Fruit fly (Drosophila melanogaster) whole organism, embryonic: ENCODE data around the gene CG8814.

Source experiments
- ATbp ChIP-seq: fragments of 200-800 bp; sonication (Bioruptor generic); optimal IDR thresholded peaks from 2 replicates; lab custom pipeline; 2017; ENCODE audit warnings: missing biosample characterization, mild to moderate bottlenecking, missing genetic modification characterization, missing genetic modification reagents
- Ada2b ChIP-seq: fragments of 200-800 bp; sonication (Bioruptor generic); IDR thresholded peaks from 2 replicates; pipeline ENCODE4 v1.3.6; 2022; ENCODE audit warnings: missing biosample characterization, missing genetic modification characterization
- Adf1 ChIP-seq: fragments of 200-800 bp; sonication (Bioruptor generic); IDR thresholded peaks from 2 replicates; pipeline ENCODE4 v1.3.6; 2022; ENCODE audit warnings: missing biosample characterization, missing genetic modification characterization
- CG11247 ChIP-seq: fragments of 200-800 bp; sonication (Bioruptor generic); IDR thresholded peaks from 2 replicates; pipeline ENCODE4 v1.3.6; 2022; ENCODE audit warnings: missing biosample characterization, missing genetic modification characterization
- CG12659 ChIP-seq: fragments of 200-800 bp; sonication (Bioruptor generic); optimal IDR thresholded peaks from 3 replicates; lab custom pipeline; 2017; ENCODE audit warnings: mild to moderate bottlenecking, missing biosample characterization, missing genetic modification reagents, missing genetic modification characterization
- CG14667 ChIP-seq: fragments of 200-800 bp; sonication (Bioruptor generic); IDR thresholded peaks from 2 replicates; pipeline ENCODE4 v1.3.6; 2022; ENCODE audit warnings: missing biosample characterization, missing genetic modification characterization
- CG31388 ChIP-seq: fragments of 200-800 bp; sonication (Bioruptor generic); optimal IDR thresholded peaks from 2 replicates; lab custom pipeline; 2016; ENCODE audit warnings: missing biosample characterization, missing genetic modification characterization
- CG3726 ChIP-seq: fragments of 200-800 bp; sonication (Bioruptor generic); IDR thresholded peaks from 3 replicates; pipeline ENCODE4, ENCODE4 v1.3.6; 2022; ENCODE audit warnings: missing biosample characterization, missing genetic modification characterization
- CG3838 ChIP-seq: fragments of 200-800 bp; sonication (Bioruptor generic); optimal IDR thresholded peaks from 3 replicates; lab custom pipeline; 2016; ENCODE audit warnings: missing biosample characterization, missing genetic modification characterization
- CG4360 ChIP-seq: fragments of 200-800 bp; sonication (Bioruptor generic); IDR thresholded peaks from 2 replicates; pipeline ENCODE4 v1.3.6; 2022; ENCODE audit warnings: missing biosample characterization, missing genetic modification characterization
- CG6689 ChIP-seq: fragments of 200-800 bp; sonication (Bioruptor generic); IDR thresholded peaks from 2 replicates; pipeline ENCODE4 v1.3.6; 2022; ENCODE audit warnings: missing biosample characterization, missing genetic modification characterization
- CG7357 ChIP-seq: fragments of 200-800 bp; sonication (Bioruptor generic); IDR thresholded peaks from 3 replicates; pipeline ENCODE4 v1.3.6; 2022; ENCODE audit warnings: missing biosample characterization, missing genetic modification characterization
- CG7839 ChIP-seq: fragments of 200-800 bp; sonication (Bioruptor generic); optimal IDR thresholded peaks from 3 replicates; lab custom pipeline; 2018; ENCODE audit warnings: missing biosample characterization, mild to moderate bottlenecking, missing genetic modification characterization, moderate library complexity
- CG7963 ChIP-seq: fragments of 200-800 bp; sonication (Bioruptor generic); IDR thresholded peaks from 3 replicates; pipeline ENCODE4 v1.3.6; 2022; ENCODE audit warnings: missing biosample characterization, missing genetic modification characterization; ENCODE audit not compliant: partially characterized antibody
- CG9797 ChIP-seq: fragments of 200-800 bp; sonication (Bioruptor generic); optimal IDR thresholded peaks from 3 replicates; lab custom pipeline; 2018; ENCODE audit warnings: missing biosample characterization, mild to moderate bottlenecking, missing genetic modification characterization
- CkIIα-i1 ChIP-seq: fragments of 200-800 bp; sonication (Bioruptor generic); IDR thresholded peaks from 2 replicates; pipeline ENCODE4 v1.3.6; 2022; ENCODE audit warnings: missing biosample characterization, missing genetic modification characterization
- Deaf1 ChIP-seq: fragments of 200-800 bp; optimal IDR thresholded peaks from 3 replicates; lab custom pipeline; 2019; ENCODE audit warnings: missing biosample characterization, mild to moderate bottlenecking, missing genetic modification characterization, moderate library complexity
- Dek ChIP-seq: fragments of 200-800 bp; sonication (Bioruptor generic); optimal IDR thresholded peaks from 3 replicates; lab custom pipeline; 2019; ENCODE audit warnings: missing biosample characterization, mild to moderate bottlenecking, missing genetic modification characterization, moderate library complexity
- Gug ChIP-seq: fragments of 200-800 bp; sonication (Bioruptor generic); IDR thresholded peaks from 4 replicates; pipeline ENCODE4 v1.3.6; 2022; ENCODE audit warnings: missing biosample characterization, missing genetic modification characterization
- MBD-R2 ChIP-seq: fragments of 200-800 bp; sonication (Bioruptor generic); IDR thresholded peaks from 2 replicates; pipeline ENCODE4 v1.3.6; 2022; ENCODE audit warnings: missing biosample characterization, missing genetic modification characterization
- Med ChIP-seq: fragments of 200-800 bp; sonication (Bioruptor generic); peaks from one replicate; lab custom pipeline; 2016; ENCODE audit warnings: missing biosample characterization, missing genetic modification characterization, mild to moderate bottlenecking, inconsistent platforms, moderate library complexity
- Mrtf ChIP-seq: fragments of 200-800 bp; sonication (Bioruptor generic); IDR thresholded peaks from 3 replicates; pipeline ENCODE4 v1.3.6; 2022; ENCODE audit warnings: missing biosample characterization, missing genetic modification characterization
- Rfx ChIP-seq: fragments of 200-800 bp; sonication (Bioruptor generic); IDR thresholded peaks from 2 replicates; pipeline ENCODE4 v1.3.6; 2022; ENCODE audit warnings: missing biosample characterization, missing genetic modification characterization
- Sin3A ChIP-seq: fragments of >200 bp; optimal IDR thresholded peaks from 2 replicates; lab custom pipeline; 2018
- al ChIP-seq: fragments of 200-800 bp; sonication (Bioruptor generic); IDR thresholded peaks from 2 replicates; pipeline ENCODE4 v1.3.6; 2022; ENCODE audit warnings: missing biosample characterization, missing genetic modification characterization
- cato ChIP-seq: fragments of 200-800 bp; sonication (Bioruptor generic); optimal IDR thresholded peaks from 2 replicates; lab custom pipeline; 2016; ENCODE audit warnings: missing biosample characterization, missing genetic modification characterization, borderline replicate concordance
- dimm ChIP-seq: fragments of 200-800 bp; sonication (Bioruptor generic); IDR thresholded peaks from 2 replicates; pipeline ENCODE4 v1.3.6; 2022; ENCODE audit warnings: missing biosample characterization, missing genetic modification characterization
- dm ChIP-seq: fragments of 200-800 bp; sonication (Bioruptor generic); optimal IDR thresholded peaks from 3 replicates; lab custom pipeline; 2016; ENCODE audit warnings: missing biosample characterization, missing genetic modification characterization
- dmrt99B ChIP-seq: fragments of 200-800 bp; sonication (Bioruptor generic); optimal IDR thresholded peaks from 2 replicates; lab custom pipeline; 2018; ENCODE audit warnings: missing biosample characterization, mild to moderate bottlenecking, missing genetic modification characterization, moderate library complexity
- dpn ChIP-seq, 2 experiments: fragments of 200-800 bp; sonication (Bioruptor generic); optimal IDR thresholded peaks; 3 replicates each; lab custom pipeline; 2016; ENCODE audit warnings: missing biosample characterization in 2 of 2, missing genetic modification characterization in 2 of 2
- en ChIP-seq: fragments of 200-800 bp; sonication (Bioruptor generic); optimal IDR thresholded peaks from 2 replicates; lab custom pipeline; 2016; ENCODE audit warnings: missing biosample characterization, missing genetic modification characterization
- exex ChIP-seq: fragments of 200-800 bp; sonication (Bioruptor generic); optimal IDR thresholded peaks from 4 replicates; lab custom pipeline; 2018; ENCODE audit warnings: missing biosample characterization, mild to moderate bottlenecking, missing genetic modification characterization, moderate library complexity
- fd102C ChIP-seq: fragments of 200-800 bp; sonication (Bioruptor generic); optimal IDR thresholded peaks from 2 replicates; lab custom pipeline; 2018; ENCODE audit warnings: missing biosample characterization, mild to moderate bottlenecking, missing genetic modification characterization, moderate library complexity
- gem ChIP-seq: fragments of 200-800 bp; sonication (Bioruptor generic); optimal IDR thresholded peaks from 2 replicates; lab custom pipeline; 2019; ENCODE audit warnings: missing biosample characterization, mild to moderate bottlenecking, missing genetic modification characterization, moderate library complexity
- grau ChIP-seq: fragments of 200-800 bp; optimal IDR thresholded peaks from 3 replicates; lab custom pipeline; 2019; ENCODE audit warnings: missing biosample characterization, mild to moderate bottlenecking, missing genetic modification characterization, moderate library complexity
- gsb-n ChIP-seq: fragments of 200-800 bp; sonication (Bioruptor generic); optimal IDR thresholded peaks from 3 replicates; lab custom pipeline; 2018; ENCODE audit warnings: missing biosample characterization, mild to moderate bottlenecking, missing genetic modification characterization
- insv ChIP-seq, 2 experiments: fragments of 200-800 bp; sonication (Bioruptor generic); optimal IDR thresholded peaks; 3 replicates each; lab custom pipeline; 2016 to 2018; ENCODE audit warnings: missing biosample characterization in 2 of 2, missing genetic modification characterization in 2 of 2
- lbe ChIP-seq: fragments of 200-800 bp; sonication (Bioruptor generic); optimal IDR thresholded peaks from 2 replicates; lab custom pipeline; 2016; ENCODE audit warnings: missing biosample characterization, mild to moderate bottlenecking, missing genetic modification characterization
- lmd ChIP-seq: fragments of 200-800 bp; sonication (Bioruptor generic); IDR thresholded peaks from 2 replicates; pipeline ENCODE4 v1.3.6; 2022; ENCODE audit warnings: missing biosample characterization, missing genetic modification characterization
- lola ChIP-seq, 3 experiments: fragments of >200 bp in 2 of 3; fragments of 200-800 bp in 1 of 3; sonication (Bioruptor generic) in 1 of 3; optimal IDR thresholded peaks; 2 replicates each; lab custom pipeline; 2017 to 2019; ENCODE audit warnings: missing biosample characterization in 3 of 3, missing genetic modification characterization in 3 of 3, mild to moderate bottlenecking in 1 of 3, moderate library complexity in 1 of 3
- nerfin-1 ChIP-seq: fragments of 200-800 bp; sonication (Bioruptor generic); optimal IDR thresholded peaks from 3 replicates; lab custom pipeline; 2019; ENCODE audit warnings: missing biosample characterization, mild to moderate bottlenecking, missing genetic modification characterization, moderate library complexity
- pfk ChIP-seq: fragments of 200-800 bp; sonication (Bioruptor generic); optimal IDR thresholded peaks from 2 replicates; lab custom pipeline; 2018; ENCODE audit warnings: missing biosample characterization, mild to moderate bottlenecking, missing genetic modification characterization, moderate library complexity
- rib ChIP-seq: fragments of 200-800 bp; sonication (Bioruptor generic); IDR thresholded peaks from 2 replicates; pipeline ENCODE4 v1.3.6; 2022; ENCODE audit warnings: missing biosample characterization, missing genetic modification characterization
- sqz ChIP-seq: fragments of 200-800 bp; sonication (Bioruptor generic); optimal IDR thresholded peaks from 3 replicates; lab custom pipeline; 2018; ENCODE audit warnings: missing biosample characterization, mild to moderate bottlenecking, missing genetic modification characterization
- sr ChIP-seq: fragments of 200-800 bp; sonication (Bioruptor generic); IDR thresholded peaks from 3 replicates; pipeline ENCODE4 v1.3.6; 2022; ENCODE audit warnings: missing biosample characterization, missing genetic modification characterization
- tin ChIP-seq: fragments of 200-800 bp; sonication (Bioruptor generic); optimal IDR thresholded peaks from 3 replicates; lab custom pipeline; 2016; ENCODE audit warnings: missing biosample characterization, missing genetic modification characterization
- tup ChIP-seq: fragments of 200-800 bp; sonication (Bioruptor generic); optimal IDR thresholded peaks from 2 replicates; lab custom pipeline; 2016; ENCODE audit warnings: missing biosample characterization, mild to moderate bottlenecking, missing genetic modification characterization, moderate library complexity
- twi ChIP-seq: fragments of 200-800 bp; optimal IDR thresholded peaks from 2 replicates; lab custom pipeline; 2019; ENCODE audit warnings: missing biosample characterization, mild to moderate bottlenecking, missing genetic modification characterization, moderate library complexity
- zen ChIP-seq: fragments of 200-800 bp; sonication (Bioruptor generic); optimal IDR thresholded peaks from 3 replicates; lab custom pipeline; 2018; ENCODE audit warnings: missing biosample characterization, mild to moderate bottlenecking, missing genetic modification characterization, moderate library complexity

The CG8814 gene

DNA sequence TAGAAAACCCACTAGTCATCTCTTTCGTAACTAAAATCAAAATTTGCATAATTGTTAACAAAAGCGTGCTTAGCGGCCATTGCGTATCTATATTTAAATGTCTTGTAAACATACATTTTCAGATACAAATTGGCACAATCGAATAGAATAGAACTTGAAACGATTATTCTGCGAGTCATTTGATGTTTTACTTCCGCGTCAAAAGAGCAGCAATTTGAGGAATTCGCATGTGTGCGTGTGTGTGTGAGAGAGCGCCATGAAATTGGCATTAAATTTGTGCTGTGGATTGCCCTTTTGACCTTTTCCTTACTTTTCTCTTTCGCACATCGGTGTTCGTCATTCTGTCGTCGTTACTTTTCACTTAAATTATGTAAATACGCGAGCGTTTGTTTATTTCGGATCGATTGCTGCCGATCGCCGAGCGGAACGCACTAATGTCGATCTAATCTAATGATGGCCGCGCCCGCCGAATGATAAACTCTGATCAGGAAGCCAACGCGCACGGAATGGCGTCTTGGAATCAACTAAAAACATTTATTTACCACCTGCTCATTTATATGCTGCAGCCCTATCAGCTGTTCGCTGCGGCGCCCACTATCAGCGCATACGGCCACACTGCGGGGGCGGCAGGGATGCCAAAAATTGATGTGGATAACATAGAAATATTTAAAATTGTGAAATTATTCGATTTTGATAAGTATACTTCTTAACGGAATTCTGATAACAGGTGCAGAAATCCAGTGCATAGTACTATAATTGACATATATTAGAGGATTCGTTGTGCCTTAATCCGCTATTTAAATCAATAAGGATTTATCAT lies 10.2 kb downstream of the CG8814 start (continued):
- TF ChIP-seq Adf1 (peak; percentile 70), CG4360 (GFP tag; lab: Robert Waterston, UW) (peak; percentile 51; the same call in 1 of the 2 replicates), tup (no peak), Med (GFP tag; lab: Kevin White, UChicago) (peak; percentile 96), zen (tag; lab: Kevin White, UChicago) (no peak), dmrt99B (tag; lab: Kevin White, UChicago) (no peak), MBD-R2 (GFP tag; lab: Robert Waterston, UW) (peak; percentile 74), CG6689 (no peak), Gug (GFP tag; lab: Robert Waterston, UW) (peak; percentile 54; the same call in 2 of the 4 replicates), Rfx (GFP tag; lab: Robert Waterston, UW) (peak; percentile 79), sqz (GFP tag; lab: Kevin White, UChicago) (no peak), lbe (GFP tag; lab: Kevin White, UChicago) (no peak), lmd (GFP tag; lab: Robert Waterston, UW) (peak; percentile 36; the same call in 1 of the 2 replicates), Dek (peak; percentile 33), lola (GFP tag; optimal IDR thresholded peaks at IDR 0.05; lab: Kevin White, UChicago) (peak in 1 of 3 experiments; percentile 47), gem (tag; lab: Kevin White, UChicago) (no peak), CG9797 (GFP tag; lab: Kevin White, UChicago) (peak; percentile 95), gsb-n (tag; lab: Kevin White, UChicago) (no peak), dimm (GFP tag; lab: Robert Waterston, UW) (no peak), CG12659 (GFP tag; lab: Kevin White, UChicago) (peak; percentile 84), insv (GFP tag; optimal IDR thresholded peaks at IDR 0.05; lab: Kevin White, UChicago) (peak in 1 of 2 experiments; percentile 44), CG7357 (GFP tag; lab: Robert Waterston, UW) (no peak), fd102C (peak; percentile 15), rib (GFP tag; lab: Robert Waterston, UW) (peak; percentile 76), al (peak; percentile 33; the same call in 1 of the 2 replicates), CG31388 (GFP tag; lab: Kevin White, UChicago) (no peak), CG3838 (GFP tag; lab: Kevin White, UChicago) (no peak), pfk (GFP tag; lab: Kevin White, UChicago) (peak; percentile 45), Deaf1 (tag; lab: Kevin White, UChicago) (peak; percentile 72), sr (GFP tag; lab: Robert Waterston, UW) (peak; percentile 96), Sin3A (lab: Kevin White, UChicago) (no peak), grau (tag; lab: Kevin White, UChicago) (peak; percentile 42), dm (GFP tag; lab: Kevin White, UChicago) (peak; percentile 45), Mrtf (GFP tag; lab: Robert Waterston, UW) (peak; percentile 53; the same call in 1 of the 3 replicates), ATbp (GFP tag; lab: Kevin White, UChicago) (peak; percentile 14), CkIIα-i1 (GFP tag; lab: Robert Waterston, UW) (no peak), Ada2b (GFP tag; lab: Robert Waterston, UW) (no peak), CG7963 (GFP tag; lab: Robert Waterston, UW) (no peak), exex (peak; percentile 55), CG3726 (GFP tag; lab: Robert Waterston, UW) (no peak), tin (GFP tag; lab: Kevin White, UChicago) (peak; percentile 10), twi (tag; lab: Kevin White, UChicago) (peak; percentile 22), cato (GFP tag; lab: Kevin White, UChicago) (no peak), dpn (GFP tag; optimal IDR thresholded peaks at IDR 0.05; lab: Kevin White, UChicago) (peak in 1 of 2 experiments; percentile 18), en (GFP tag; lab: Kevin White, UChicago) (no peak), CG11247 (GFP tag; lab: Robert Waterston, UW) (peak; percentile 55; the same call in 1 of the 2 replicates), CG7839 (peak; percentile 30), nerfin-1 (peak; percentile 53), CG14667 (GFP tag; lab: Robert Waterston, UW) (no peak)
